Fruit fly (Drosophila melanogaster) whole organism, prepupa: ENCODE data around the gene CG14434.
A peak's percentile ranks its signal among the peaks of the same experiment; 100 is the strongest.

Experiments
- Blimp-1 ChIP-seq: fragments of 200-800 bp; sonication (Bioruptor generic); optimal IDR thresholded peaks from 3 replicates; lab custom pipeline; 2017; ENCODE audit warnings: missing biosample characterization, missing genetic modification characterization, mild to moderate bottlenecking, moderate library complexity, missing genetic modification reagents
- CG10631 ChIP-seq: fragments of 200-800 bp; sonication (Bioruptor generic); optimal IDR thresholded peaks from 2 replicates; lab custom pipeline; 2016; ENCODE audit warnings: missing biosample characterization, missing genetic modification characterization
- CG10669 ChIP-seq: fragments of 200-800 bp; sonication (Bioruptor generic); optimal IDR thresholded peaks from 3 replicates; lab custom pipeline; 2018; ENCODE audit warnings: missing biosample characterization, mild to moderate bottlenecking, missing genetic modification characterization, moderate library complexity
- CG11294 ChIP-seq: fragments of 200-800 bp; sonication (Bioruptor generic); IDR thresholded peaks from 2 replicates; pipeline ENCODE4 v1.3.6; 2022; ENCODE audit warnings: missing biosample characterization, missing genetic modification characterization
- CG11762 ChIP-seq: fragments of 200-800 bp; sonication (Bioruptor generic); optimal IDR thresholded peaks from 3 replicates; lab custom pipeline; 2016; ENCODE audit warnings: missing biosample characterization, missing genetic modification characterization; ENCODE audit not compliant: insufficient read depth
- CG15336 ChIP-seq: fragments of 200-800 bp; sonication (Bioruptor generic); IDR thresholded peaks from 2 replicates; pipeline ENCODE4 v1.3.6; 2022; ENCODE audit warnings: missing biosample characterization, missing genetic modification characterization
- CG1621 ChIP-seq: fragments of 200-800 bp; sonication (Bioruptor generic); optimal IDR thresholded peaks from 3 replicates; lab custom pipeline; 2018; ENCODE audit warnings: missing biosample characterization, mild to moderate bottlenecking, missing genetic modification characterization
- CG16779 ChIP-seq: fragments of 200-800 bp; sonication (Bioruptor generic); optimal IDR thresholded peaks from 3 replicates; lab custom pipeline; 2017; ENCODE audit warnings: missing biosample characterization, mild to moderate bottlenecking, missing genetic modification characterization
- CG3032 ChIP-seq: fragments of 200-800 bp; optimal IDR thresholded peaks from 2 replicates; lab custom pipeline; 2019; ENCODE audit warnings: missing biosample characterization, mild to moderate bottlenecking, missing genetic modification characterization, moderate library complexity
- CG31627 ChIP-seq: fragments of 200-800 bp; sonication (Bioruptor generic); optimal IDR thresholded peaks from 3 replicates; lab custom pipeline; 2016; ENCODE audit warnings: missing biosample characterization, missing genetic modification characterization
- CG32006 ChIP-seq: fragments of 200-800 bp; sonication (Bioruptor generic); optimal IDR thresholded peaks from 3 replicates; lab custom pipeline; 2017; ENCODE audit warnings: missing biosample characterization, mild to moderate bottlenecking, missing genetic modification characterization
- CG34406 ChIP-seq: fragments of 200-800 bp; sonication (Bioruptor generic); optimal IDR thresholded peaks from 3 replicates; lab custom pipeline; 2016; ENCODE audit warnings: missing biosample characterization, missing genetic modification characterization
- CG4318 ChIP-seq: fragments of 200-800 bp; sonication (Bioruptor generic); optimal IDR thresholded peaks from 3 replicates; lab custom pipeline; 2017; ENCODE audit warnings: missing biosample characterization, mild to moderate bottlenecking, missing genetic modification characterization
- CG6276 ChIP-seq: fragments of 200-800 bp; sonication (Bioruptor generic); optimal IDR thresholded peaks from 2 replicates; lab custom pipeline; 2017; ENCODE audit warnings: missing biosample characterization, mild to moderate bottlenecking, missing genetic modification characterization
- CG6792 ChIP-seq: fragments of 200-800 bp; sonication (Bioruptor generic); optimal IDR thresholded peaks from 3 replicates; lab custom pipeline; 2016; ENCODE audit warnings: missing biosample characterization, missing genetic modification characterization
- CG6808 ChIP-seq: fragments of 200-800 bp; sonication (Bioruptor generic); optimal IDR thresholded peaks from 3 replicates; lab custom pipeline; 2017; ENCODE audit warnings: missing biosample characterization, missing genetic modification characterization, mild to moderate bottlenecking, moderate library complexity, missing genetic modification reagents
- CG6854 ChIP-seq: fragments of 200-800 bp; sonication (Bioruptor generic); optimal IDR thresholded peaks from 2 replicates; lab custom pipeline; 2017; ENCODE audit warnings: missing biosample characterization, mild to moderate bottlenecking, missing genetic modification characterization
- CG7368 ChIP-seq: fragments of 200-800 bp; sonication (Bioruptor generic); optimal IDR thresholded peaks from 3 replicates; lab custom pipeline; 2016; ENCODE audit warnings: missing biosample characterization, missing genetic modification characterization
- CG8319 ChIP-seq: fragments of 200-800 bp; sonication (Bioruptor generic); optimal IDR thresholded peaks from 3 replicates; lab custom pipeline; 2016; ENCODE audit warnings: missing biosample characterization, missing genetic modification characterization
- CG8632 ChIP-seq: fragments of 200-800 bp; sonication (Bioruptor generic); optimal IDR thresholded peaks from 3 replicates; lab custom pipeline; 2016; ENCODE audit warnings: missing biosample characterization, missing genetic modification characterization
- Eip78C ChIP-seq: fragments of 200-800 bp; sonication (Bioruptor generic); peaks from one replicate; lab custom pipeline; 2016; ENCODE audit warnings: missing biosample characterization, missing genetic modification characterization
- Ets21C ChIP-seq: fragments of 200-800 bp; sonication (Bioruptor generic); optimal IDR thresholded peaks from 3 replicates; lab custom pipeline; 2016; ENCODE audit warnings: missing biosample characterization, missing genetic modification characterization
- Ets96B ChIP-seq: fragments of 200-800 bp; optimal IDR thresholded peaks from 2 replicates; lab custom pipeline; 2019; ENCODE audit warnings: missing biosample characterization, mild to moderate bottlenecking, missing genetic modification characterization, moderate library complexity
- Hr38 ChIP-seq: sonication (Bioruptor generic); optimal IDR thresholded peaks from 2 replicates; lab custom pipeline; 2016; ENCODE audit warnings: missing biosample characterization, missing genetic modification characterization
- Hr4 ChIP-seq: fragments of 200-800 bp; sonication (Bioruptor generic); optimal IDR thresholded peaks from 3 replicates; lab custom pipeline; 2016; ENCODE audit warnings: missing biosample characterization, missing genetic modification characterization
- Lpt ChIP-seq: fragments of 200-800 bp; sonication (Bioruptor generic); optimal IDR thresholded peaks from 3 replicates; lab custom pipeline; 2016; ENCODE audit warnings: missing biosample characterization, missing genetic modification characterization
- OdsH ChIP-seq: fragments of 200-800 bp; sonication (Bioruptor generic); optimal IDR thresholded peaks from 3 replicates; lab custom pipeline; 2016; ENCODE audit warnings: missing biosample characterization, missing genetic modification characterization
- Smox ChIP-seq: fragments of 200-800 bp; sonication (Bioruptor generic); optimal IDR thresholded peaks from 3 replicates; lab custom pipeline; 2016; ENCODE audit warnings: missing biosample characterization, missing genetic modification characterization
- Sox102F ChIP-seq: fragments of 200-800 bp; sonication (Bioruptor generic); optimal IDR thresholded peaks from 2 replicates; lab custom pipeline; 2016; ENCODE audit warnings: missing biosample characterization, mild to moderate bottlenecking, missing genetic modification characterization
- Sox14 ChIP-seq: fragments of 200-800 bp; sonication (Bioruptor generic); optimal IDR thresholded peaks from 3 replicates; lab custom pipeline; 2016; ENCODE audit warnings: missing biosample characterization, missing genetic modification characterization
- achi ChIP-seq: fragments of 200-800 bp; sonication (Bioruptor generic); optimal IDR thresholded peaks from 3 replicates; lab custom pipeline; 2016; ENCODE audit warnings: missing biosample characterization, missing genetic modification characterization
- acj6 ChIP-seq: fragments of 200-800 bp; sonication (Bioruptor generic); optimal IDR thresholded peaks from 3 replicates; lab custom pipeline; 2016; ENCODE audit warnings: missing biosample characterization, missing genetic modification characterization
- cyc ChIP-seq: fragments of 200-800 bp; sonication (Bioruptor generic); optimal IDR thresholded peaks from 3 replicates; lab custom pipeline; 2016; ENCODE audit warnings: missing biosample characterization, missing genetic modification characterization
- dac ChIP-seq: fragments of 200-800 bp; sonication (Bioruptor generic); optimal IDR thresholded peaks from 2 replicates; lab custom pipeline; 2017; ENCODE audit warnings: missing biosample characterization, mild to moderate bottlenecking, missing genetic modification characterization
- eg ChIP-seq: fragments of 200-800 bp; sonication (Bioruptor generic); IDR thresholded peaks from 3 replicates; pipeline ENCODE4 v1.3.6; 2022; ENCODE audit warnings: missing biosample characterization, missing genetic modification characterization
- esn ChIP-seq: fragments of 200-800 bp; sonication (Bioruptor generic); optimal IDR thresholded peaks from 2 replicates; lab custom pipeline; 2016; ENCODE audit warnings: missing biosample characterization, mild to moderate bottlenecking, missing genetic modification characterization, moderate library complexity
- fd85E ChIP-seq: fragments of 200-800 bp; sonication (Bioruptor generic); optimal IDR thresholded peaks from 3 replicates; lab custom pipeline; 2016; ENCODE audit warnings: missing biosample characterization, missing genetic modification characterization
- fkh ChIP-seq: fragments of 200-800 bp; sonication (Bioruptor generic); optimal IDR thresholded peaks from 3 replicates; lab custom pipeline; 2017; ENCODE audit warnings: missing biosample characterization, mild to moderate bottlenecking, missing genetic modification characterization, moderate library complexity
- lz ChIP-seq: fragments of 200-800 bp; sonication (Bioruptor generic); optimal IDR thresholded peaks from 3 replicates; lab custom pipeline; 2016; ENCODE audit warnings: missing biosample characterization, missing genetic modification characterization
- net ChIP-seq: fragments of 200-800 bp; sonication (Bioruptor generic); optimal IDR thresholded peaks from 3 replicates; lab custom pipeline; 2016; ENCODE audit warnings: missing biosample characterization, missing genetic modification characterization
- spab ChIP-seq: fragments of 200-800 bp; sonication (Bioruptor generic); optimal IDR thresholded peaks from 2 replicates; lab custom pipeline; 2017; ENCODE audit warnings: missing biosample characterization, mild to moderate bottlenecking, missing genetic modification characterization, missing genetic modification reagents
- ss ChIP-seq, 2 experiments: fragments of 200-800 bp; sonication (Bioruptor generic); optimal IDR thresholded peaks; 2 replicates in 1 of 2; 3 replicates in 1 of 2; lab custom pipeline; 2017 to 2018; ENCODE audit warnings: mild to moderate bottlenecking in 2 of 2, missing biosample characterization in 2 of 2, missing genetic modification characterization in 2 of 2, moderate library complexity in 1 of 2
- svp ChIP-seq: fragments of 200-800 bp; sonication (Bioruptor generic); peaks from one replicate; lab custom pipeline; 2016; ENCODE audit warnings: missing biosample characterization, missing genetic modification characterization
- topi ChIP-seq: fragments of 200-800 bp; sonication (Bioruptor generic); optimal IDR thresholded peaks from 3 replicates; lab custom pipeline; 2016; ENCODE audit warnings: missing biosample characterization, missing genetic modification characterization

CG14434 gene

DNA sequence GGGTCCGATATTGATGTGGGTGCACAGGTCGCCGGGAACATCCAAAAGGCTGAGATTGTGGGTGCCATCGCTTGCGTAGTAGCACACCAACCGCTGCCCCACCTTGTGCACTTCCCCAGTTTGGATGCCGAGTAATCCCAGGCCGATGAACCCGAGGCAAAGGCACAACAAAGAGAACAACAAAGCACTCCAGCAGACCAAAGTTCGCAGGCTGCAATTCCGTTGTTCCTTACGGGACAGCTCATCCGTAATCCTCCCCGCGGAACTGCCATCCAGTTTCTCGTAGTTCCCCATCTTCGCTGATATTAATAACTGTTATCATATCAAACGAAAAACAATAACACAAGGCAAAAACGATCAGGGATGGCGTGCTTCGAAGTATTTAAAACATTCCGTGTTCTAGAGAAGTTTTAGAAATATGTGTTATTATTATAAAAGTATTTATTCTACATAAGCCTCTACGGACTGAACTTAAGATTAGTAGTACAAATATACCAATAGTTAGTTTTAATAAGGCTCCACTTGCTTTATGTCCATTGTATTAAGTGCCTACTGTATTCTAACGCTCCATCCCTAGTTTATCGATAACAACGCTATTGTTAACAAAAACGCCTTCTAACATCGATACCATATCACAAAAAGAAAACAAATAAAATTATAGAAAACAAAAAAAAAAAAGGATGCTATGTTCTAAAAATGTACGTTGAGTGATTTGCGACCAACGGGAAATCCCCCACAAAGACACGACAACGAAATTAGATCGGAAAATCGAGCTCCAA lies 17.6 kb downstream of the CG14434 start, which contains the start of the genes Cht11 and CG4558 (continued):
- peak; percentile 83 for TF ChIP-seq cyc (GFP tag; lab: Kevin White, UChicago)
- TF ChIP-seq CG3032 (tag; lab: Kevin White, UChicago): peak; percentile 83
- peak; percentile 74 for TF ChIP-seq fkh
- peak; percentile 80 for TF ChIP-seq CG6792 (GFP tag; lab: Kevin White, UChicago)
- peak; percentile 67 for TF ChIP-seq spab (GFP tag; lab: Kevin White, UChicago)
- peak; percentile 91 for TF ChIP-seq esn (GFP tag; lab: Kevin White, UChicago)
- TF ChIP-seq OdsH: peak; percentile 87
- peak; percentile 60 for TF ChIP-seq CG7368 (GFP tag; lab: Kevin White, UChicago)
- TF ChIP-seq lz (GFP tag; lab: Kevin White, UChicago): peak; percentile 89
- TF ChIP-seq CG34406 (GFP tag; lab: Kevin White, UChicago): peak; percentile 82
- TF ChIP-seq CG6276 (GFP tag; lab: Kevin White, UChicago): peak; percentile 88
- TF ChIP-seq Ets21C (GFP tag; lab: Kevin White, UChicago): peak; percentile 77
- TF ChIP-seq net (GFP tag; lab: Kevin White, UChicago): peak; percentile 83
- peak; percentile 83 for TF ChIP-seq Ets96B
- TF ChIP-seq CG10669 (GFP tag; lab: Kevin White, UChicago): peak; percentile 75
- peak; percentile 76 for TF ChIP-seq CG6808 (GFP tag; lab: Kevin White, UChicago)
- peak; percentile 59 for TF ChIP-seq CG16779 (tag; lab: Kevin White, UChicago)
- peak; percentile 72 for TF ChIP-seq CG8319 (GFP tag; lab: Kevin White, UChicago)
- TF ChIP-seq CG11294 (GFP tag; lab: Robert Waterston, UW): peak; percentile 69
- no peak for TF ChIP-seq Hr38 (GFP tag; lab: Kevin White, UChicago)
- TF ChIP-seq Sox14: peak; percentile 91
- peak; percentile 66 for TF ChIP-seq CG8632
- peak; percentile 65 to 79 for TF ChIP-seq ss (GFP tag; optimal IDR thresholded peaks at IDR 0.05; lab: Kevin White, UChicago)
- peak; percentile 70 for TF ChIP-seq CG4318 (GFP tag; lab: Kevin White, UChicago)
- TF ChIP-seq, all 60 proteins: peak for 59

- peak; percentile 78 for TF ChIP-seq acj6 (GFP tag; lab: Kevin White, UChicago)
- peak; percentile 22 for TF ChIP-seq CG8319 (GFP tag; lab: Kevin White, UChicago)
- peak; percentile 76 for TF ChIP-seq Ets96B
- TF ChIP-seq CG16779 (tag; lab: Kevin White, UChicago): no peak
- peak; percentile 63 for TF ChIP-seq Lpt (GFP tag; lab: Kevin White, UChicago)
- peak; percentile 20 for TF ChIP-seq CG1621 (tag; lab: Kevin White, UChicago)
- peak; percentile 53 for TF ChIP-seq CG11762 (GFP tag; lab: Kevin White, UChicago)
- peak; percentile 47 for TF ChIP-seq Blimp-1 (GFP tag; lab: Kevin White, UChicago)
- TF ChIP-seq CG6854 (GFP tag; lab: Kevin White, UChicago): peak; percentile 14
- peak; percentile 81 for TF ChIP-seq Hr4 (GFP tag; lab: Kevin White, UChicago)
- peak; percentile 78 for TF ChIP-seq CG3032 (tag; lab: Kevin White, UChicago)
- peak; percentile 35 to 54 for TF ChIP-seq ss (GFP tag; optimal IDR thresholded peaks at IDR 0.05; lab: Kevin White, UChicago)
- peak; percentile 31 for TF ChIP-seq CG7368 (GFP tag; lab: Kevin White, UChicago)
- peak; percentile 63 for TF ChIP-seq Sox102F (GFP tag; lab: Kevin White, UChicago)
- peak; percentile 75 for TF ChIP-seq CG31627
- no peak for TF ChIP-seq Hr38 (GFP tag; lab: Kevin White, UChicago)
- TF ChIP-seq CG32006: peak; percentile 83
- peak; percentile 67 for TF ChIP-seq CG15336 (GFP tag; lab: Robert Waterston, UW)
- TF ChIP-seq CG6808 (GFP tag; lab: Kevin White, UChicago): peak; percentile 65
- peak; percentile 90 for TF ChIP-seq Eip78C
- TF ChIP-seq CG10631 (GFP tag; lab: Kevin White, UChicago): peak; percentile 85
- TF ChIP-seq eg (GFP tag; lab: Robert Waterston, UW): peak; percentile 80
- TF ChIP-seq lz (GFP tag; lab: Kevin White, UChicago): peak; percentile 81
- peak; percentile 75 for TF ChIP-seq achi
- TF ChIP-seq dac (GFP tag; lab: Kevin White, UChicago): peak; percentile 48
- TF ChIP-seq svp (GFP tag; lab: Kevin White, UChicago): peak; percentile 89
- TF ChIP-seq CG34406 (GFP tag; lab: Kevin White, UChicago): peak; percentile 76
- peak; percentile 62 for TF ChIP-seq Smox (GFP tag; lab: Kevin White, UChicago)
- peak; percentile 70 for TF ChIP-seq cyc (GFP tag; lab: Kevin White, UChicago)
- TF ChIP-seq CG10669 (GFP tag; lab: Kevin White, UChicago): peak; percentile 76
- no peak for TF ChIP-seq fd85E
- TF ChIP-seq Ets21C (GFP tag; lab: Kevin White, UChicago): peak; percentile 66
- TF ChIP-seq spab (GFP tag; lab: Kevin White, UChicago): peak; percentile 38
- TF ChIP-seq OdsH: peak; percentile 78
- TF ChIP-seq CG8632: peak; percentile 73
- TF ChIP-seq esn (GFP tag; lab: Kevin White, UChicago): peak; percentile 83
- peak; percentile 73 for TF ChIP-seq topi
- TF ChIP-seq CG6276 (GFP tag; lab: Kevin White, UChicago): no peak
Observed at dm6 chrX:6843841-6844440, 23.1 kb downstream of the CG14434 start, which contains the start of the genes CG14435 and Tmf. CG14435 (minus strand) TSS chrX:6843921. Tmf (plus strand) TSS chrX:6844341.
